Fruit fly (Drosophila melanogaster): Measurements from ENCODE around the gene MAGE.

DNA sequence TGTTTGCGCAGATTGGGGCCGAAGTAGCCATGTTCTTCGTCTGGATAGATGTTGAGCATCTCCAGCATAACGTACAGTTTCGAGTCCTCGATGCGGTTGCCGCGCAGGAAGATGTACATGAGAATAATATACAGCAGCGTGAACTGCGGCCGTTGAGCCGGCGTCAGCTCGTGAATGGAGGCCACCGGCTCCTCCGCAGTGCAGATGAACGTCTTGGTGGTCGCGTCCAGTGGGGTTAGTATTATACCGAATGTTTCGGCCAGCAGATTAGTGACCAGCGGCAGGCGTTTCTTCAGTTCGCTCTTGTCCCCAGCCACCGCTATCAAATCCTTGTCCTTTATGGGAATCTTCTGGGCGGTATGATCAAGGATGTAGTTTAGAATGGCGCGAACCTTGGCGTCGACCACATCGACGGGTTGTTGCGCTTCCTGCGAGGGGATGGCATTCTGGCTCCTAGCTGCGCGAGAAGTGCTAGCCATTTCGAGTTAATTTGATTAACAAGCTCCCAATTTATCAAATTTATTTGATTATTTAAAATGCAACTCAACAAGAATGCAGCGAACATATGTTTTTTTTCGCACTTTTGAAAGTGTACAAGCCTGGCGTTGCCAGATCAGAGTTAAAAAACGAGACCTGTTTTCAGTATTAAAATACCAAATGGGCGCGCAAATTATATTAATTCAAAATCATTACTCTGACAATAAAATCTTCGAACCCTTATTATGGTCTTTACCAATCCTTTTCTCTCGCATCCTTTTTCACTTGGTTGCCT is at the start of gene MAGE:
- TF ChIP-seq ttk (optimal IDR thresholded peaks at IDR 0.05) (no peak), h (optimal IDR thresholded peaks at IDR 0.05) (no peak), psq (optimal IDR thresholded peaks at IDR 0.05) (no peak), Sin3A (optimal IDR thresholded peaks at IDR 0.05) (no peak)

All from Kc167 (cell line).